Fruit fly (Drosophila melanogaster): ENCODE measurements around the gene CIAPIN1.
A peak's percentile ranks its signal among the peaks of the same experiment; 100 is the strongest.

Gene CIAPIN1

DNA sequence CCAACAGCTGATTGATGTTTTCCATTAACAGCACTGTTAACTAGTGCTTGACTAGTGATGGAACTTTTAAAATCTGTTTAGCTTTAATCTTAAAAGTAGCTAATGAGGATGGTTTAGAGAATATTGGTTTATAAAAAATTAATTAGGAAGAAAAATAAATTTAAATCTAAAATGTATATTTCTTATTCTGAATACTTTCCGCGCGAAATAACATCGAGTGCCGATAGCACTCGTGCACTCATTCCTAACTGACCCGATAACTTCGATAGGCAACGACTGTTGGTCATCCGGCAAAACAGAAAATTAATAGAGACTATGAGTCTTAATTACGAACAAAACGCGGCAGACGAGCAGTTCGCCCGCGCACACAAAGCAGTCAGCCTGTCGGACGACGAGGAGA lies 29.0 kb downstream of the CIAPIN1 start, which contains the start of the genes THG and Rnmt (continued):
- TF ChIP-seq Usf (GFP tag; optimal IDR thresholded peaks at IDR 0.05), result peak; percentile 41
- TF ChIP-seq CG43689 (GFP tag; IDR thresholded peaks at IDR 0.05), result no peak
- peak; percentile 77 for TF ChIP-seq Fer1 (GFP tag; optimal IDR thresholded peaks at IDR 0.05)
- peak; percentile 30 for TF ChIP-seq CG8944 (GFP tag; optimal IDR thresholded peaks at IDR 0.05)
- peak; percentile 72 for TF ChIP-seq Meics (GFP tag; optimal IDR thresholded peaks at IDR 0.05)
- no peak for TF ChIP-seq chinmo (GFP tag; IDR thresholded peaks at IDR 0.05; ENCODE audit: partially characterized antibody)
- TF ChIP-seq usp (GFP tag; optimal IDR thresholded peaks at IDR 0.05), result no peak
- TF ChIP-seq schlank (tag; optimal IDR thresholded peaks at IDR 0.05), result no peak
- peak in 1 of 2 experiments; percentile 1 for TF ChIP-seq Eip74EF (GFP tag; optimal IDR thresholded peaks at IDR 0.05)
- no peak for TF ChIP-seq Nf-YA (GFP tag; IDR thresholded peaks at IDR 0.05)
- 0 out of 2 replicates have a peak, but pooled peaks have one; percentile 9 for TF ChIP-seq CG16779 (GFP tag; IDR thresholded peaks at IDR 0.05)
- peak; percentile 78 for TF ChIP-seq Fer3 (tag; optimal IDR thresholded peaks at IDR 0.05)
- TF ChIP-seq Ada2b (GFP tag; IDR thresholded peaks at IDR 0.05), result peak; percentile 84
- TF ChIP-seq Pdp1 (GFP tag; optimal IDR thresholded peaks at IDR 0.05), result peak; percentile 68 to 69
- peak; percentile 78 for TF ChIP-seq sisA (GFP tag; IDR thresholded peaks at IDR 0.05)
- no peak for TF ChIP-seq CG10274 (GFP tag; optimal IDR thresholded peaks at IDR 0.05)
- TF ChIP-seq Deaf1 (tag; optimal IDR thresholded peaks at IDR 0.05), result peak; percentile 56
- peak in 1 of 2 experiments; percentile 43 for TF ChIP-seq insv (GFP tag; optimal IDR thresholded peaks at IDR 0.05)
- peak; percentile 82 for TF ChIP-seq CG15696 (tag; optimal IDR thresholded peaks at IDR 0.05)
- peak; percentile 73 for TF ChIP-seq CG4617 (GFP tag; optimal IDR thresholded peaks at IDR 0.05; ENCODE audit: borderline replicate concordance)
- TF ChIP-seq B-H1 (GFP tag; IDR thresholded peaks at IDR 0.05), result peak; percentile 68
- peak; percentile 73 for TF ChIP-seq Blimp-1 (GFP tag; optimal IDR thresholded peaks at IDR 0.05)
- peak; percentile 75; the same call in 1 of the 2 replicates for TF ChIP-seq ranshi (GFP tag; IDR thresholded peaks at IDR 0.05)
- peak; percentile 78 for TF ChIP-seq oc (tag; optimal IDR thresholded peaks at IDR 0.05)
- TF ChIP-seq crp (GFP tag; optimal IDR thresholded peaks at IDR 0.05), result peak; percentile 0 to 86
- TF ChIP-seq CG11723 (GFP tag; optimal IDR thresholded peaks at IDR 0.05), result peak; percentile 67
- TF ChIP-seq dmrt99B (tag; optimal IDR thresholded peaks at IDR 0.05), result peak; percentile 69
- peak; percentile 89 for TF ChIP-seq Xrp1 (GFP tag; IDR thresholded peaks at IDR 0.05)
- TF ChIP-seq sob (GFP tag; IDR thresholded peaks at IDR 0.05), result peak; percentile 89
- peak; percentile 4 for TF ChIP-seq CG8359 (GFP tag; optimal IDR thresholded peaks at IDR 0.05; ENCODE audit: borderline replicate concordance)
- peak; percentile 90 for TF ChIP-seq B-H2 (GFP tag; optimal IDR thresholded peaks at IDR 0.05)
- peak; percentile 78 for TF ChIP-seq kay (GFP tag; optimal IDR thresholded peaks at IDR 0.05)
- TF ChIP-seq grau (tag; optimal IDR thresholded peaks at IDR 0.05), result peak; percentile 86
- no peak for TF ChIP-seq Trl (optimal IDR thresholded peaks at IDR 0.05)
- peak; percentile 69 for TF ChIP-seq Trl (GFP tag; optimal IDR thresholded peaks at IDR 0.05)
- peak; percentile 86 for TF ChIP-seq CG17328 (GFP tag; IDR thresholded peaks at IDR 0.05)
- TF ChIP-seq NC2α (GFP tag; optimal IDR thresholded peaks at IDR 0.05), result no peak
- TF ChIP-seq eve (GFP tag; optimal IDR thresholded peaks at IDR 0.05), result no peak
- TF ChIP-seq CG2712 (tag; optimal IDR thresholded peaks at IDR 0.05), result peak; percentile 86
- TF ChIP-seq Chrac-16 (GFP tag; optimal IDR thresholded peaks at IDR 0.05), result peak; percentile 87
- peak; percentile 35 for TF ChIP-seq CG31388 (GFP tag; optimal IDR thresholded peaks at IDR 0.05)
- no peak for TF ChIP-seq tll (GFP tag; optimal IDR thresholded peaks at IDR 0.05)
- peak; percentile 74 for TF ChIP-seq Mad (GFP tag; optimal IDR thresholded peaks at IDR 0.05)
- peak; percentile 84 for TF ChIP-seq CG12155 (GFP tag; optimal IDR thresholded peaks at IDR 0.05)
- peak; percentile 83 for TF ChIP-seq CG15269 (tag; optimal IDR thresholded peaks at IDR 0.05)
- TF ChIP-seq CrebB (tag; optimal IDR thresholded peaks at IDR 0.05), result peak; percentile 61
- peak; percentile 77 for TF ChIP-seq Fer2 (tag; optimal IDR thresholded peaks at IDR 0.05)
- no peak for TF ChIP-seq ab (GFP tag; optimal IDR thresholded peaks at IDR 0.05)
- peak; percentile 91 for TF ChIP-seq Xbp1 (GFP tag; optimal IDR thresholded peaks at IDR 0.05)
- TF ChIP-seq gfzf (GFP tag; optimal IDR thresholded peaks at IDR 0.05), result peak; percentile 5
